Worm (Caenorhabditis elegans) whole organism, mixed stage, embryonic: ENCODE results near the gene F49F1.12.
"Not testable (repeated sequence)": the region's sequence is repeated elsewhere in the genome, so short reads cannot be mapped to it uniquely, and the experiment has no call there.

Experiments
- M03D4.4 ChIP-seq: sonication (generic microtip); optimal IDR thresholded peaks from 2 replicates; lab custom pipeline; 2017; ENCODE audit warnings: mild to moderate bottlenecking, missing genetic modification characterization, missing compliant biosample characterization
- bed-3 ChIP-seq: fragments of 200-800 bp; sonication (Bioruptor generic); optimal IDR thresholded peaks from 3 replicates; lab custom pipeline; 2018; ENCODE audit warnings: mild to moderate bottlenecking, missing genetic modification characterization, moderate library complexity, missing compliant biosample characterization
- blmp-1 ChIP-seq: fragments of 150-350 bp; optimal IDR thresholded peaks from 2 replicates; lab custom pipeline; 2014; ENCODE audit warnings: missing biosample characterization, missing genetic modification characterization
- ceh-39 ChIP-seq: fragments of 150-350 bp; optimal IDR thresholded peaks from 2 replicates; lab custom pipeline; 2014; ENCODE audit warnings: missing biosample characterization, missing genetic modification characterization
- ceh-43 ChIP-seq: fragments of 200-800 bp; sonication (Bioruptor generic); optimal IDR thresholded peaks from 2 replicates; lab custom pipeline; 2018; ENCODE audit warnings: mild to moderate bottlenecking, missing genetic modification characterization, moderate library complexity, missing compliant biosample characterization
- ceh-83 ChIP-seq: fragments of 200-800 bp; sonication (Bioruptor generic); optimal IDR thresholded peaks from 2 replicates; lab custom pipeline; 2018; ENCODE audit warnings: mild to moderate bottlenecking, missing genetic modification characterization, missing compliant biosample characterization
- cnd-1 ChIP-seq: fragments of 200-800 bp; sonication (Bioruptor generic); optimal IDR thresholded peaks from 2 replicates; lab custom pipeline; 2018; ENCODE audit warnings: mild to moderate bottlenecking, missing genetic modification characterization, missing compliant biosample characterization
- drap-1 ChIP-seq: fragments of 200-800 bp; sonication (Bioruptor generic); optimal IDR thresholded peaks from 3 replicates; lab custom pipeline; 2018; ENCODE audit warnings: mild to moderate bottlenecking, missing genetic modification characterization, missing compliant biosample characterization
- elt-1 ChIP-seq: sonication (generic microtip); optimal IDR thresholded peaks from 2 replicates; lab custom pipeline; 2017; ENCODE audit warnings: missing genetic modification characterization, mild to moderate bottlenecking, missing compliant biosample characterization, antibody characterized with exemption, moderate library complexity, borderline replicate concordance; ENCODE audit not compliant: insufficient read depth
- elt-3 ChIP-seq: fragments of 150-350 bp; optimal IDR thresholded peaks from 2 replicates; lab custom pipeline; 2014; ENCODE audit warnings: missing biosample characterization, missing genetic modification characterization
- flh-1 ChIP-seq: fragments of 200-800 bp; sonication (Bioruptor generic); optimal IDR thresholded peaks from 2 replicates; lab custom pipeline; 2018; ENCODE audit warnings: mild to moderate bottlenecking, missing genetic modification characterization, moderate library complexity, missing compliant biosample characterization
- ham-2 ChIP-seq: fragments of 200-800 bp; sonication (Bioruptor generic); optimal IDR thresholded peaks from 2 replicates; lab custom pipeline; 2018; ENCODE audit warnings: mild to moderate bottlenecking, missing genetic modification characterization, missing compliant biosample characterization
- hlh-1 ChIP-seq: fragments of 150-350 bp; optimal IDR thresholded peaks from 2 replicates; lab custom pipeline; 2014; ENCODE audit warnings: missing biosample characterization, missing genetic modification reagents, missing genetic modification characterization
- lin-13 ChIP-seq: fragments of 150-350 bp; optimal IDR thresholded peaks from 2 replicates; lab custom pipeline; 2014; ENCODE audit warnings: missing biosample characterization, missing genetic modification characterization
- lin-32 ChIP-seq: fragments of 200-800 bp; sonication (Bioruptor generic); optimal IDR thresholded peaks from 2 replicates; lab custom pipeline; 2018; ENCODE audit warnings: mild to moderate bottlenecking, missing genetic modification characterization, missing compliant biosample characterization
- lsy-2 ChIP-seq: fragments of 150-350 bp; optimal IDR thresholded peaks from 2 replicates; lab custom pipeline; 2014; ENCODE audit warnings: missing biosample characterization, missing genetic modification characterization
- mab-5 ChIP-seq: fragments of 150-350 bp; optimal IDR thresholded peaks from 2 replicates; lab custom pipeline; 2014; ENCODE audit warnings: missing biosample characterization, missing genetic modification characterization
- mls-2 ChIP-seq: sonication (generic microtip); optimal IDR thresholded peaks from 2 replicates; lab custom pipeline; 2016; ENCODE audit warnings: mild to moderate bottlenecking, missing genetic modification characterization, moderate library complexity, missing compliant biosample characterization
- nhr-12 ChIP-seq: fragments of 150-350 bp; optimal IDR thresholded peaks from 2 replicates; lab custom pipeline; 2014; ENCODE audit warnings: missing biosample characterization, missing genetic modification characterization
- nhr-2 ChIP-seq: fragments of 150-350 bp; optimal IDR thresholded peaks from 2 replicates; lab custom pipeline; 2014; ENCODE audit warnings: missing biosample characterization, missing genetic modification characterization
- nhr-237 ChIP-seq: fragments of 150-350 bp; optimal IDR thresholded peaks from 2 replicates; lab custom pipeline; 2014; ENCODE audit warnings: missing biosample characterization, missing genetic modification characterization
- nhr-28 ChIP-seq: fragments of 150-350 bp; optimal IDR thresholded peaks from 2 replicates; lab custom pipeline; 2014; ENCODE audit warnings: missing biosample characterization, missing genetic modification characterization
- pha-4 ChIP-seq: fragments of 150-350 bp; optimal IDR thresholded peaks from 2 replicates; lab custom pipeline; 2018; ENCODE audit warnings: missing biosample characterization, missing genetic modification reagents, missing genetic modification characterization
- sem-2 ChIP-seq: fragments of 200-800 bp; sonication (Bioruptor generic); optimal IDR thresholded peaks from 2 replicates; lab custom pipeline; 2018; ENCODE audit warnings: mild to moderate bottlenecking, missing genetic modification characterization, missing compliant biosample characterization
- snpc-4 ChIP-seq: fragments of 150-350 bp; optimal IDR thresholded peaks from 2 replicates; lab custom pipeline; 2014; ENCODE audit warnings: missing biosample characterization, missing genetic modification characterization
- sptf-1 ChIP-seq: sonication (generic microtip); optimal IDR thresholded peaks from 2 replicates; lab custom pipeline; 2017; ENCODE audit warnings: mild to moderate bottlenecking, missing genetic modification characterization, moderate library complexity, missing compliant biosample characterization
- tbx-8 ChIP-seq: fragments of 200-800 bp; sonication (Bioruptor generic); optimal IDR thresholded peaks from 2 replicates; lab custom pipeline; 2018; ENCODE audit warnings: mild to moderate bottlenecking, missing genetic modification characterization, moderate library complexity, missing compliant biosample characterization
- unc-120 ChIP-seq: sonication (generic microtip); optimal IDR thresholded peaks from 2 replicates; lab custom pipeline; 2017; ENCODE audit warnings: missing genetic modification characterization, missing compliant biosample characterization; ENCODE audit not compliant: poor library complexity, severe bottlenecking
- unc-39 ChIP-seq: fragments of 150-350 bp; optimal IDR thresholded peaks from 2 replicates; lab custom pipeline; 2014; ENCODE audit warnings: missing biosample characterization, missing genetic modification characterization
- unc-62 ChIP-seq: fragments of 150-350 bp; optimal IDR thresholded peaks from 2 replicates; lab custom pipeline; 2014; ENCODE audit warnings: missing biosample characterization, missing genetic modification reagents, missing genetic modification characterization
- zip-8 ChIP-seq: fragments of 150-350 bp; optimal IDR thresholded peaks from 2 replicates; lab custom pipeline; 2014; ENCODE audit warnings: missing biosample characterization, missing genetic modification characterization
- ztf-11 ChIP-seq: fragments of 150-350 bp; optimal IDR thresholded peaks from 2 replicates; lab custom pipeline; 2014; ENCODE audit warnings: missing biosample characterization, missing genetic modification characterization

The F49F1.12 gene

DNA sequence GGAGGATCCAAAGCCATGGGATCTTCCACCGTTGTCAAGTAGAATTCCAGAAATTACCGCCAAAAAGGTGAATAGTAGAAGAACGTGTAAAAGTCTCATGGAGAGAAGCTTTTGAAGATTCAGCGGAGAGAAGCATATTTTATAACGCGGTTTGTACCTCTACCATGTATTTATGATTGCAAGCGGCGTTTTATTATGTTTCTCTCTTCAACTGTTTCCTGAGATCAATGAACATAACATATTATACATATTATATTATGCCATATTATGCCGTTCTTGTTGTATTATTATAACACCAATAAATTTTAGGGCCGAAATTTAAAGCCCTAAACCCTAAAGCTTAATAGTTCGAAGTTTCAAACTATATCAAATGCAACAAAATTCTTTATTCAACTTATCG lies 2.6 kb downstream of the F49F1.12 start, which contains the start of gene F49F1.18:
TSS of gene F49F1.18 (minus strand) at position 101 of the 400 bp plus-strand sequence.
- no peak for TF ChIP-seq nhr-2 (tag; lab: Kevin White, UChicago)
- no peak for TF ChIP-seq snpc-4 (tag; lab: Kevin White, UChicago)
- TF ChIP-seq, all 35 proteins: peak for 0

DNA sequence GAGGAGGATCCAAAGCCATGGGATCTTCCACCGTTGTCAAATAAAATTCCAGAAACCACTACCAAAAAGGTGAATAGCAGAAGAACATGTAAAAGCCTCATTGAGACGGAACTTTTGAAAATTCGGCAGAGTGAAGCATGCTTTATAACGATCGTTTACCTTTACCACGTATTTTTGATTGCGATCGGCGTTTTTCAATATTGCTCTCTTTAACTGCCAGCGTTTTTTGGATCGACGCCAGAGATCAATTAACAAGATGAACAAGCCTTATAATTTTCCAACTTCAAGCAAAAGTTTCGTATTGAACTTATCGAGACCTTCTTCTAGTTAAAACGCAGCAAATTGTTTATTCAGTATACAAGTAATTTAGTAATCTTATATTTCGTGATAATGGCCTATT lies 3.9 kb downstream of the F49F1.12 start, which contains the start of gene F49F1.10:
TSS of gene F49F1.10 (minus strand) at position 101 of the 400 bp plus-strand sequence.
- no peak for TF ChIP-seq hlh-1
- TF ChIP-seq tbx-8: no peak
- TF ChIP-seq cnd-1: no peak
- no peak for TF ChIP-seq ceh-39 (tag; lab: Kevin White, UChicago)
- no peak for TF ChIP-seq unc-62 (GFP tag; lab: Kevin White, UChicago)
- no peak for TF ChIP-seq ztf-11 (tag; lab: Kevin White, UChicago)
- TF ChIP-seq elt-3 (tag; lab: Kevin White, UChicago): no peak
- no peak for TF ChIP-seq pha-4 (tag; lab: Kevin White, UChicago)
- no peak for TF ChIP-seq nhr-12 (tag; lab: Kevin White, UChicago)
- no peak for TF ChIP-seq unc-39 (tag; lab: Kevin White, UChicago)
- TF ChIP-seq lin-32 (GFP tag; lab: Kevin White, UChicago): no peak
- TF ChIP-seq ceh-83 (GFP tag; lab: Kevin White, UChicago): no peak
- no peak for TF ChIP-seq bed-3

DNA sequence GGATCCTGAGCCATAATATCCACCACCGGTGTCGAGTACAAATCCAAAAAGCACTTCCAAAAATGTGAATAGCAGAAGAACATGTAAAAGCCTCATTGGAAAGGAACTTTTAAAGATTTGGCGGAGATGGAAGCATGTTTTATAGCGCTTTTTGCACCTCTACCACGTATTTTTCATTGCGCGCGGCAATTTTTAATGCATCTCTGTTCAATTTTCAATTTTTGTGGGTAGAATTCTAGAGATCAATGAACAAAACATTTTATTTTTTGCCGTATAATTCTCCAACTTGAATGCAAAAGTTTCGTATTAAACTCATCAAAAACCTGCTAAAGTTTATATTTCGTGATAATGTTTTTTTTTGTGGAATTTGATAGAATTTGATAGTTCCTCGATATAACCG lies 5.4 kb downstream of the F49F1.12 start, which contains the start of gene F49F1.9:
TSS of gene F49F1.9 (minus strand) at position 101 of the 400 bp plus-strand sequence.
- TF ChIP-seq lin-13 (tag; lab: Kevin White, UChicago): no peak
- no peak for TF ChIP-seq ceh-43 (GFP tag; lab: Kevin White, UChicago)
- TF ChIP-seq ztf-11 (tag; lab: Kevin White, UChicago): no peak
- no peak for TF ChIP-seq nhr-237 (tag; lab: Kevin White, UChicago)
- no peak for TF ChIP-seq nhr-28 (tag; lab: Kevin White, UChicago)
- TF ChIP-seq lsy-2 (tag; lab: Kevin White, UChicago): no peak
- TF ChIP-seq unc-62 (GFP tag; lab: Kevin White, UChicago): no peak
- TF ChIP-seq elt-1 (tag; lab: Kevin White, UChicago): no peak
- TF ChIP-seq hlh-1: no peak

ce11 chrIV:4135744-4136143 lies 7.1 kb downstream of the F49F1.12 start, which contains the start of gene F49F1.17:
Gene F49F1.17 (minus strand): TSS chrIV:4135844.
- TF ChIP-seq M03D4.4 (tag; lab: Kevin White, UChicago) (no peak), sptf-1 (no peak), zip-8 (tag; lab: Kevin White, UChicago) (no peak), nhr-237 (tag; lab: Kevin White, UChicago) (no peak), ham-2 (GFP tag; lab: Kevin White, UChicago) (no peak), ceh-43 (GFP tag; lab: Kevin White, UChicago) (no peak), drap-1 (GFP tag; lab: Kevin White, UChicago) (no peak), flh-1 (no peak), ceh-39 (tag; lab: Kevin White, UChicago) (no peak), unc-120 (tag; lab: Kevin White, UChicago) (no peak), nhr-28 (tag; lab: Kevin White, UChicago) (no peak), blmp-1 (tag; lab: Kevin White, UChicago) (no peak), mab-5 (tag; lab: Kevin White, UChicago) (no peak), pha-4 (tag; lab: Kevin White, UChicago) (no peak), ceh-83 (GFP tag; lab: Kevin White, UChicago) (no peak), unc-62 (GFP tag; lab: Kevin White, UChicago) (no peak), ztf-11 (tag; lab: Kevin White, UChicago) (no peak), sem-2 (GFP tag; lab: Kevin White, UChicago) (no peak), mls-2 (tag; lab: Kevin White, UChicago) (no peak)
- TF ChIP-seq, all 35 proteins: peak for 0

DNA sequence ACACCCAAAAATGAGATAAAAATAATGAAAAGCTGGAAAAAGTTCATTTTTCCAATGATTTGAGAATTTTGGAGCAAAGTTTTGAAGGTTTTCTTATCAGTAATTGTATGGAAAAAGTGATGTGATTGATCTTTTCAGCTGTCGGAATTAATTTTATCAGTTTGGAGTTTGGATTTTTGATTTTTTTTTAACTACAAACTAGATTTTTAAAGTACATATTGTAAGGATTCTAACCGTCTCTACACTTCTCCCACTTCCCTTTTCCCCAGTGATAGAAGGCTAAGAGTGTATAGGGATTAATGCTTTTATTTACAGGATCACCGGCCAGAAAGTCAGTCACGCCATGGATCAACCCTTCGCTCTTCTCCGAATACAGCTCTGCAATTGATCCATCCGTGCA lies 17.2 kb downstream of the F49F1.12 start, which contains the start of gene F49F1.7:
TSS of gene F49F1.7 (minus strand) at position 101 of the 400 bp plus-strand sequence.
- TF ChIP-seq drap-1, ceh-83, ceh-43 (GFP tag; lab: Kevin White, UChicago): not testable (repeated sequence)
